Fruit fly (Drosophila melanogaster): ENCODE results near the gene Itgbn.

The Itgbn gene

dm6 chr2L:21053623-21054022 lies 790 bp downstream of the Itgbn start (continued):
- TF ChIP-seq CG11560 (tag; IDR thresholded peaks at IDR 0.05) (no peak), Med (GFP tag) (no peak), CG6791 (GFP tag; IDR thresholded peaks at IDR 0.05; ENCODE audit: partially characterized antibody) (no peak), vnd (GFP tag; IDR thresholded peaks at IDR 0.05; ENCODE audit: partially characterized antibody) (no peak), CG10543 (GFP tag; optimal IDR thresholded peaks at IDR 0.05) (peak; percentile 30), CG8281 (tag; optimal IDR thresholded peaks at IDR 0.05) (no peak), rib (GFP tag; IDR thresholded peaks at IDR 0.05) (no peak), al (GFP tag; IDR thresholded peaks at IDR 0.05) (no peak), CG34376 (GFP tag; optimal IDR thresholded peaks at IDR 0.05) (peak; percentile 34), CG4282 (GFP tag; optimal IDR thresholded peaks at IDR 0.05) (no peak), lab (GFP tag; optimal IDR thresholded peaks at IDR 0.05) (peak; percentile 38), MBD-R2 (GFP tag; IDR thresholded peaks at IDR 0.05) (no peak), Rfx (GFP tag; IDR thresholded peaks at IDR 0.05) (no peak), eve (GFP tag; optimal IDR thresholded peaks at IDR 0.05) (peak in 1 of 2 experiments; percentile 29), ham (GFP tag; IDR thresholded peaks at IDR 0.05) (no peak), luna (GFP tag; optimal IDR thresholded peaks at IDR 0.05) (no peak), CG1602 (GFP tag; optimal IDR thresholded peaks at IDR 0.05) (no peak), CG17186 (GFP tag; optimal IDR thresholded peaks at IDR 0.05) (no peak), TFAM (GFP tag; optimal IDR thresholded peaks at IDR 0.05) (no peak), en (GFP tag; optimal IDR thresholded peaks at IDR 0.05) (no peak), ato (GFP tag; IDR thresholded peaks at IDR 0.05; ENCODE audit: partially characterized antibody) (no peak), Nf-YA (GFP tag; IDR thresholded peaks at IDR 0.05) (no peak), Gug (GFP tag; IDR thresholded peaks at IDR 0.05) (no peak)

DNA sequence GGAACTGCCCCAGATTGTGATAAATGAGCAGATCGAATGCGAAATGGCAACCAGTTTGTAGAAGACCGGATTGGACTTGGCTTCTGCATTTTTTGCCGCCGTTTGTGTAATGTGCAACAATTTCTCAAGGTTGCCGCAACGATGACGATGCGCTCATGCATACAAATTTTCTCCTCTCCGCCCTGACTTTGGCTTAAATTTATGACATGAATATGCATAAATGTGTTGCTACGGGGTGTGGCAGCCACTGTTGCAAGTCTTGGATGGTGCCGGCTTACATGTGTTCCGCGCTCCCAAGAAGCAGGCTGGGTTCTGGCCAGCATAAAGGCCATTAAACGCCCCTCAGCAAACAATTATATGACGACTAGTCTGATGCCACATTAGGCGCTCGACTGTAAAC lies 8.8 kb downstream of the Itgbn start:
- TF ChIP-seq CG31224 (GFP tag; IDR thresholded peaks at IDR 0.05) (no peak), tll (GFP tag; optimal IDR thresholded peaks at IDR 0.05) (no peak), CrebB (tag; optimal IDR thresholded peaks at IDR 0.05) (no peak), Awh (GFP tag; IDR thresholded peaks at IDR 0.05) (no peak), NC2β (GFP tag; optimal IDR thresholded peaks at IDR 0.05) (no peak), sc (optimal IDR thresholded peaks at IDR 0.05) (no peak), sc (GFP tag; optimal IDR thresholded peaks at IDR 0.05) (no peak), Lim3 (GFP tag; IDR thresholded peaks at IDR 0.05) (no peak), NfI (GFP tag; optimal IDR thresholded peaks at IDR 0.05) (no peak), h (optimal IDR thresholded peaks at IDR 0.05) (no peak), bowl (GFP tag; IDR thresholded peaks at IDR 0.05) (no peak), Side (GFP tag; optimal IDR thresholded peaks at IDR 0.05) (no peak), CG3995 (GFP tag; optimal IDR thresholded peaks at IDR 0.05) (no peak), en (GFP tag; optimal IDR thresholded peaks at IDR 0.05) (no peak), CG10431 (GFP tag; optimal IDR thresholded peaks at IDR 0.05) (no peak), HLH3B (GFP tag; IDR thresholded peaks at IDR 0.05) (no peak), Hmr (GFP tag; optimal IDR thresholded peaks at IDR 0.05) (no peak)

DNA sequence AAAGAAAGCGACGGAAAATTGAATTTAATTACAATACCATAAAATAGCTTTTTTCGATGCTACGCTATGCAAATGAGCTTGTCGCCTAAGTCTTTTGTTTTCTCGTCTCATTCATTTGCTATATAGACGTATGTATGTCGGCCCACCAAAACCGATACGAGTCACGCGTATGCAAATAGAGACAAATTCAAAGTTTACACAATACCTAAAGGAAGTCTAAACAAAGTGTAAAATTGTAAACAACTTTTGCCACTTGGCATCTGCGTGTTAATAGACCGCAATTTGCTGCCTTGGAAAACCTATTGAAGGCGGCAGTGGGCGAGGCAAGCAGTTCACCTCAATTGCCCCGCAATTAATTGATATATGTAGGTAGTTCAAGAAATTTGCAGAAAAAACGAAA lies 9.8 kb downstream of the Itgbn start:
- TF ChIP-seq ash1 (GFP tag; optimal IDR thresholded peaks at IDR 0.05) (no peak), bab2 (GFP tag; optimal IDR thresholded peaks at IDR 0.05) (no peak), cwo (GFP tag; optimal IDR thresholded peaks at IDR 0.05) (peak; percentile 71), cg (GFP tag; optimal IDR thresholded peaks at IDR 0.05) (no peak), chinmo (GFP tag; IDR thresholded peaks at IDR 0.05; ENCODE audit: partially characterized antibody) (0 out of 4 replicates have a peak, but pooled peaks have one; percentile 63), repo (GFP tag; optimal IDR thresholded peaks at IDR 0.05) (no peak), CG4820 (GFP tag; optimal IDR thresholded peaks at IDR 0.05) (no peak), Oaz (GFP tag; IDR thresholded peaks at IDR 0.05) (no peak), unpg (GFP tag; optimal IDR thresholded peaks at IDR 0.05) (no peak), CG1602 (GFP tag; optimal IDR thresholded peaks at IDR 0.05) (no peak), Spps (tag; optimal IDR thresholded peaks at IDR 0.05) (no peak), CG6254 (GFP tag; optimal IDR thresholded peaks at IDR 0.05) (no peak), sob (GFP tag; IDR thresholded peaks at IDR 0.05) (no peak), amos (GFP tag; IDR thresholded peaks at IDR 0.05; ENCODE audit: partially characterized antibody) (no peak), Fer1 (GFP tag; optimal IDR thresholded peaks at IDR 0.05) (peak; percentile 11)

Measured in whole organism, embryonic.